Fruit fly (Drosophila melanogaster): ENCODE measurements around the gene CG14712.
A peak's percentile ranks its signal among the peaks of the same experiment; 100 is the strongest.

CG14712 gene

DNA sequence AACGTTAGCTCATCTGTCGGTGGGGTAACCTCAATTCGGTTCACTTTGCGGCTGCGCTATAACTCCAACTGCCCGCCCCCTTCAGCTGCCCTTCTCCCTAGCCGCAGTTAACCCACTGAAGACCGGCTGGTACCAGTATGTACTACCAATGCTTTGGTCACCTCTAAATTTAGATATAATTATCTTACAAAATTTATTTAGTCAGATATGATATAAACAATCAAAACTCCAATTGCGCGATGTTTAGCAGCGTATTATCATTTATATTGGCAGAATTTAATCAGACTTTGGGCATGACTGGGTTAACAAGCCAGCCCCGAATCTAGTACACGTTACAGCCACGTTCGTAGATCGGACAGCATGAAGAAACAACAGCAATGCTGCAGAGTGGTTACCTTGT lies 33.2 kb downstream of the CG14712 start (continued):
- TF ChIP-seq CG8290 (GFP tag; optimal IDR thresholded peaks at IDR 0.05) (no peak), CG8290 (tag; optimal IDR thresholded peaks at IDR 0.05) (peak in 1 of 2 experiments; percentile 57), Ptx1 (GFP tag; IDR thresholded peaks at IDR 0.05) (peak; percentile 60), Hsf (GFP tag; optimal IDR thresholded peaks at IDR 0.05) (no peak), Neu2 (GFP tag; optimal IDR thresholded peaks at IDR 0.05; ENCODE audit: borderline replicate concordance) (no peak), Med (GFP tag) (peak; percentile 84), disco-r (GFP tag; optimal IDR thresholded peaks at IDR 0.05) (no peak), da (GFP tag; optimal IDR thresholded peaks at IDR 0.05) (no peak), lab (GFP tag; optimal IDR thresholded peaks at IDR 0.05) (peak; percentile 65), NC2α (GFP tag; optimal IDR thresholded peaks at IDR 0.05) (no peak), CG11723 (GFP tag; optimal IDR thresholded peaks at IDR 0.05) (peak; percentile 35), Mad (GFP tag; optimal IDR thresholded peaks at IDR 0.05) (no peak), ATbp (GFP tag; optimal IDR thresholded peaks at IDR 0.05) (peak; percentile 48), shn (GFP tag; optimal IDR thresholded peaks at IDR 0.05) (no peak), nmo (GFP tag; optimal IDR thresholded peaks at IDR 0.05) (peak; percentile 54), prd (optimal IDR thresholded peaks at IDR 0.05) (no peak), prd (GFP tag; IDR thresholded peaks at IDR 0.05) (peak; percentile 44; the same call in 2 of the 3 replicates), Hr78 (GFP tag; optimal IDR thresholded peaks at IDR 0.05) (peak in 1 of 2 experiments; percentile 27), CG3065 (GFP tag; optimal IDR thresholded peaks at IDR 0.05) (no peak), gsb-n (tag; optimal IDR thresholded peaks at IDR 0.05) (peak; percentile 17), CG8924 (tag; optimal IDR thresholded peaks at IDR 0.05) (peak; percentile 64), chif (GFP tag; optimal IDR thresholded peaks at IDR 0.05) (peak in 1 of 2 experiments; percentile 21), CG5953 (GFP tag; IDR thresholded peaks at IDR 0.05) (no peak), CG30020 (tag; optimal IDR thresholded peaks at IDR 0.05) (no peak), CG11085 (GFP tag; IDR thresholded peaks at IDR 0.05) (no peak), CG17385 (GFP tag; optimal IDR thresholded peaks at IDR 0.05) (peak; percentile 50), zfh2 (GFP tag; optimal IDR thresholded peaks at IDR 0.05) (no peak), scrt (GFP tag; optimal IDR thresholded peaks at IDR 0.05) (peak; percentile 53), HHEX (GFP tag; optimal IDR thresholded peaks at IDR 0.05) (peak; percentile 38), CrebB (tag; optimal IDR thresholded peaks at IDR 0.05) (no peak), en (GFP tag; optimal IDR thresholded peaks at IDR 0.05) (no peak), lbe (GFP tag; optimal IDR thresholded peaks at IDR 0.05) (no peak), CG5245 (GFP tag; optimal IDR thresholded peaks at IDR 0.05) (no peak), Chrac-16 (GFP tag; optimal IDR thresholded peaks at IDR 0.05) (peak; percentile 7), CG3847 (GFP tag; IDR thresholded peaks at IDR 0.05) (no peak), CG4404 (GFP tag; IDR thresholded peaks at IDR 0.05) (no peak), lov (optimal IDR thresholded peaks at IDR 0.05) (no peak), lov (GFP tag; IDR thresholded peaks at IDR 0.05) (no peak), Awh (GFP tag; IDR thresholded peaks at IDR 0.05) (peak; percentile 60; the same call in 1 of the 2 replicates), slou (GFP tag; optimal IDR thresholded peaks at IDR 0.05) (no peak), CG3726 (GFP tag; IDR thresholded peaks at IDR 0.05) (no peak), sd (tag; optimal IDR thresholded peaks at IDR 0.05) (peak; percentile 22), CG15601 (tag; optimal IDR thresholded peaks at IDR 0.05) (peak; percentile 22), CG4730 (GFP tag; IDR thresholded peaks at IDR 0.05) (no peak; the same call in 1 of the 2 replicates), CG12659 (GFP tag; optimal IDR thresholded peaks at IDR 0.05) (peak; percentile 54), Ravus (GFP tag; IDR thresholded peaks at IDR 0.05) (no peak), CG17186 (GFP tag; optimal IDR thresholded peaks at IDR 0.05) (no peak), CG6791 (GFP tag; IDR thresholded peaks at IDR 0.05; ENCODE audit: partially characterized antibody) (no peak), Dp (GFP tag; optimal IDR thresholded peaks at IDR 0.05) (no peak), H2.0 (GFP tag; IDR thresholded peaks at IDR 0.05) (peak; percentile 8; the same call in 1 of the 2 replicates), sna (GFP tag; IDR thresholded peaks at IDR 0.05; ENCODE audit: partially characterized antibody) (no peak), pfk (GFP tag; optimal IDR thresholded peaks at IDR 0.05) (no peak)

All from whole organism, embryonic.